Fruit fly (Drosophila melanogaster) S2 (cell line): ENCODE data around the gene CG42591.

Source experiments
- CG8478 ChIP-seq: fragments of >200 bp; optimal IDR thresholded peaks from 2 replicates; lab custom pipeline; 2018
- CTCF ChIP-seq, 2 experiments: fragments of >200 bp; optimal IDR thresholded peaks; 2 replicates each; lab custom pipeline; 2018

CG42591 gene

dm6 chr3L:8058190-8058997 is 11.4 kb downstream of the CG42591 start, which contains the start of gene bip1:
TSS of gene bip1 (minus strand) at chr3L:8058713.
- no peak for TF ChIP-seq CTCF (optimal IDR thresholded peaks at IDR 0.05; lab: Kevin White, UChicago)
- no peak for TF ChIP-seq CG8478 (lab: Kevin White, UChicago)

dm6 chr3L:8057823-8058189 is 12.0 kb downstream of the CG42591 start:
- TF ChIP-seq CG8478 (lab: Kevin White, UChicago) (no peak), CTCF (optimal IDR thresholded peaks at IDR 0.05; lab: Kevin White, UChicago) (no peak)

dm6 chr3L:8057423-8057822 is 12.3 kb downstream of the CG42591 start:
- TF ChIP-seq CG8478 (lab: Kevin White, UChicago) (no peak), CTCF (optimal IDR thresholded peaks at IDR 0.05; lab: Kevin White, UChicago) (no peak)

- TF ChIP-seq CG8478 (lab: Kevin White, UChicago) (no peak), CTCF (optimal IDR thresholded peaks at IDR 0.05; lab: Kevin White, UChicago) (no peak)
These were observed 13.0 kb downstream of the CG42591 start for dm6 chr3L:8056740-8057253.

- TF ChIP-seq CG8478 (lab: Kevin White, UChicago) (no peak), CTCF (optimal IDR thresholded peaks at IDR 0.05; lab: Kevin White, UChicago) (no peak)
These were observed 13.4 kb downstream of the CG42591 start for dm6 chr3L:8056325-8056724.

dm6 chr3L:8044867-8045362 is 24.8 kb downstream of the CG42591 start:
- no peak for TF ChIP-seq CG8478 (lab: Kevin White, UChicago)
- no peak for TF ChIP-seq CTCF (optimal IDR thresholded peaks at IDR 0.05; lab: Kevin White, UChicago)

dm6 chr3L:8043622-8044021 is 26.1 kb downstream of the CG42591 start:
- no peak for TF ChIP-seq CTCF (optimal IDR thresholded peaks at IDR 0.05; lab: Kevin White, UChicago)
- TF ChIP-seq CG8478 (lab: Kevin White, UChicago), result no peak

dm6 chr3L:8041461-8042110 is 28.2 kb downstream of the CG42591 start:
- TF ChIP-seq CTCF (optimal IDR thresholded peaks at IDR 0.05; lab: Kevin White, UChicago) (no peak), CG8478 (lab: Kevin White, UChicago) (no peak)

- TF ChIP-seq CG8478 (lab: Kevin White, UChicago), result no peak
- no peak for TF ChIP-seq CTCF (optimal IDR thresholded peaks at IDR 0.05; lab: Kevin White, UChicago)
These were observed 30.6 kb downstream of the CG42591 start for dm6 chr3L:8039119-8039518.

dm6 chr3L:8037693-8038092 is 32.1 kb downstream of the CG42591 start:
- no peak for TF ChIP-seq CTCF (optimal IDR thresholded peaks at IDR 0.05; lab: Kevin White, UChicago)
- no peak for TF ChIP-seq CG8478 (lab: Kevin White, UChicago)

- TF ChIP-seq CG8478 (lab: Kevin White, UChicago), result no peak
- TF ChIP-seq CTCF (optimal IDR thresholded peaks at IDR 0.05; lab: Kevin White, UChicago), result no peak
These were observed 36.0 kb downstream of the CG42591 start for dm6 chr3L:8033776-8034175.

- TF ChIP-seq CTCF (optimal IDR thresholded peaks at IDR 0.05; lab: Kevin White, UChicago), result no peak
- TF ChIP-seq CG8478 (lab: Kevin White, UChicago), result no peak
These were observed 36.7 kb downstream of the CG42591 start for dm6 chr3L:8033088-8033487.

- TF ChIP-seq CG8478 (lab: Kevin White, UChicago) (no peak), CTCF (optimal IDR thresholded peaks at IDR 0.05; lab: Kevin White, UChicago) (no peak)
These were observed 38.3 kb downstream of the CG42591 start for dm6 chr3L:8031461-8031860.

dm6 chr3L:8029194-8029747 is 40.5 kb downstream of the CG42591 start:
- TF ChIP-seq CG8478 (lab: Kevin White, UChicago) (no peak), CTCF (optimal IDR thresholded peaks at IDR 0.05; lab: Kevin White, UChicago) (no peak)
